Fruit fly (Drosophila melanogaster) whole organism, embryonic: ENCODE data around the gene CG31174.

Experiments
- Atf6 ChIP-seq: fragments of 200-800 bp; sonication (Bioruptor generic); IDR thresholded peaks from 2 replicates; pipeline ENCODE4 v1.3.6; 2022; ENCODE audit warnings: missing biosample characterization, missing genetic modification characterization
- Blimp-1 ChIP-seq: fragments of 200-800 bp; sonication (Bioruptor generic); optimal IDR thresholded peaks from 3 replicates; lab custom pipeline; 2018; ENCODE audit warnings: missing biosample characterization, missing genetic modification characterization, mild to moderate bottlenecking, moderate library complexity, missing genetic modification reagents
- CG11247 ChIP-seq: fragments of 200-800 bp; sonication (Bioruptor generic); IDR thresholded peaks from 2 replicates; pipeline ENCODE4 v1.3.6; 2022; ENCODE audit warnings: missing biosample characterization, missing genetic modification characterization
- CG1792 ChIP-seq: fragments of 200-800 bp; sonication (Bioruptor generic); optimal IDR thresholded peaks from 2 replicates; lab custom pipeline; 2016; ENCODE audit warnings: missing biosample characterization, missing genetic modification characterization
- CG18619 ChIP-seq: fragments of 200-800 bp; sonication (Bioruptor generic); optimal IDR thresholded peaks from 3 replicates; lab custom pipeline; 2017; ENCODE audit warnings: missing biosample characterization, mild to moderate bottlenecking, missing genetic modification characterization
- CG2116 ChIP-seq: fragments of 200-800 bp; sonication (Bioruptor generic); optimal IDR thresholded peaks from 3 replicates; lab custom pipeline; 2018; ENCODE audit warnings: missing biosample characterization, mild to moderate bottlenecking, missing genetic modification characterization
- CG30020 ChIP-seq: fragments of 200-800 bp; optimal IDR thresholded peaks from 2 replicates; lab custom pipeline; 2019; ENCODE audit warnings: missing biosample characterization, mild to moderate bottlenecking, missing genetic modification characterization, moderate library complexity
- CG30403 ChIP-seq: fragments of 200-800 bp; sonication (Bioruptor generic); optimal IDR thresholded peaks from 3 replicates; lab custom pipeline; 2016; ENCODE audit warnings: missing biosample characterization, missing genetic modification characterization
- CG32767 ChIP-seq: fragments of 200-800 bp; sonication (Bioruptor generic); IDR thresholded peaks from 2 replicates; pipeline ENCODE4 v1.3.6; 2022; ENCODE audit warnings: missing biosample characterization, missing genetic modification characterization
- CG3726 ChIP-seq: fragments of 200-800 bp; sonication (Bioruptor generic); IDR thresholded peaks from 3 replicates; pipeline ENCODE4, ENCODE4 v1.3.6; 2022; ENCODE audit warnings: missing biosample characterization, missing genetic modification characterization
- CG3847 ChIP-seq: fragments of 200-800 bp; sonication (Bioruptor generic); IDR thresholded peaks from 2 replicates; pipeline ENCODE4 v1.3.6; 2022; ENCODE audit warnings: missing biosample characterization, missing genetic modification characterization
- CG7357 ChIP-seq: fragments of 200-800 bp; sonication (Bioruptor generic); IDR thresholded peaks from 3 replicates; pipeline ENCODE4 v1.3.6; 2022; ENCODE audit warnings: missing biosample characterization, missing genetic modification characterization
- CG7987 ChIP-seq: fragments of 200-800 bp; sonication (Bioruptor generic); optimal IDR thresholded peaks from 2 replicates; lab custom pipeline; 2018; ENCODE audit warnings: missing biosample characterization, mild to moderate bottlenecking, missing genetic modification characterization, moderate library complexity
- CG8281 ChIP-seq: fragments of 200-800 bp; sonication (Bioruptor generic); optimal IDR thresholded peaks from 2 replicates; lab custom pipeline; 2018; ENCODE audit warnings: missing biosample characterization, mild to moderate bottlenecking, missing genetic modification characterization, moderate library complexity
- CG8944 ChIP-seq: fragments of 200-800 bp; sonication (Bioruptor generic); optimal IDR thresholded peaks from 3 replicates; lab custom pipeline; 2016; ENCODE audit warnings: missing biosample characterization, missing genetic modification characterization
- D19B ChIP-seq: fragments of 200-800 bp; sonication (Bioruptor generic); optimal IDR thresholded peaks from 2 replicates; lab custom pipeline; 2017; ENCODE audit warnings: missing biosample characterization, mild to moderate bottlenecking, missing genetic modification characterization
- Dbx ChIP-seq: fragments of 200-800 bp; sonication (Bioruptor generic); IDR thresholded peaks from 3 replicates; pipeline ENCODE4 v1.3.6; 2022; ENCODE audit warnings: missing biosample characterization, missing genetic modification characterization
- Deaf1 ChIP-seq: fragments of 200-800 bp; optimal IDR thresholded peaks from 3 replicates; lab custom pipeline; 2019; ENCODE audit warnings: missing biosample characterization, mild to moderate bottlenecking, missing genetic modification characterization, moderate library complexity
- Dip3 ChIP-seq: fragments of 200-800 bp; sonication (Bioruptor generic); optimal IDR thresholded peaks from 3 replicates; lab custom pipeline; 2016; ENCODE audit warnings: missing biosample characterization, missing genetic modification characterization
- Fer3 ChIP-seq: fragments of 200-800 bp; sonication (Bioruptor generic); optimal IDR thresholded peaks from 2 replicates; lab custom pipeline; 2018; ENCODE audit warnings: missing biosample characterization, mild to moderate bottlenecking, missing genetic modification characterization, moderate library complexity
- Jarid2 ChIP-seq: fragments of 200-800 bp; sonication (Bioruptor generic); optimal IDR thresholded peaks from 3 replicates; lab custom pipeline; 2017; ENCODE audit warnings: mild to moderate bottlenecking, missing biosample characterization, missing genetic modification reagents, missing genetic modification characterization
- Pdp1 ChIP-seq, 2 experiments: fragments of 200-800 bp; sonication (Bioruptor generic); optimal IDR thresholded peaks; 3 replicates each; lab custom pipeline; 2016; ENCODE audit warnings: missing biosample characterization in 2 of 2, missing genetic modification characterization in 2 of 2, mild to moderate bottlenecking in 1 of 2, moderate library complexity in 1 of 2
- Stat92E ChIP-seq, 3 experiments: fragments of >200 bp in 2 of 3; fragments of 200-800 bp in 1 of 3; sonication (Bioruptor generic) in 1 of 3; optimal IDR thresholded peaks; 2 replicates each; lab custom pipeline; 2017 to 2019; ENCODE audit warnings: missing biosample characterization in 3 of 3, missing genetic modification characterization in 3 of 3, mild to moderate bottlenecking in 1 of 3, moderate library complexity in 1 of 3
- Xrp1 ChIP-seq: fragments of 200-800 bp; sonication (Bioruptor generic); IDR thresholded peaks from 2 replicates; pipeline ENCODE4 v1.3.6; 2022; ENCODE audit warnings: missing biosample characterization, missing genetic modification characterization
- ab ChIP-seq: fragments of 200-800 bp; sonication (Bioruptor generic); optimal IDR thresholded peaks from 2 replicates; lab custom pipeline; 2016; ENCODE audit warnings: missing biosample characterization, missing genetic modification characterization
- ac ChIP-seq: fragments of 200-800 bp; sonication (Bioruptor generic); optimal IDR thresholded peaks from 3 replicates; lab custom pipeline; 2017; ENCODE audit warnings: missing biosample characterization, mild to moderate bottlenecking, missing genetic modification characterization
- al ChIP-seq: fragments of 200-800 bp; sonication (Bioruptor generic); IDR thresholded peaks from 2 replicates; pipeline ENCODE4 v1.3.6; 2022; ENCODE audit warnings: missing biosample characterization, missing genetic modification characterization
- bbx ChIP-seq: fragments of 200-800 bp; sonication (Bioruptor generic); IDR thresholded peaks from 2 replicates; pipeline ENCODE4 v1.3.6; 2022; ENCODE audit warnings: missing biosample characterization, missing genetic modification characterization; ENCODE audit not compliant: partially characterized antibody
- caup ChIP-seq: fragments of 200-800 bp; sonication (Bioruptor generic); optimal IDR thresholded peaks from 3 replicates; lab custom pipeline; 2017; ENCODE audit warnings: missing biosample characterization, mild to moderate bottlenecking, missing genetic modification characterization, moderate library complexity; ENCODE audit not compliant: severe bottlenecking
- ci ChIP-seq: fragments of 200-800 bp; sonication (Bioruptor generic); IDR thresholded peaks from 3 replicates; pipeline ENCODE4 v1.3.6; 2022; ENCODE audit warnings: missing biosample characterization, missing genetic modification characterization
- corto ChIP-seq: fragments of 200-800 bp; sonication (Bioruptor generic); optimal IDR thresholded peaks from 2 replicates; lab custom pipeline; 2016; ENCODE audit warnings: missing biosample characterization, mild to moderate bottlenecking, missing genetic modification characterization, moderate library complexity
- cwo ChIP-seq: fragments of 200-800 bp; sonication (Bioruptor generic); optimal IDR thresholded peaks from 3 replicates; lab custom pipeline; 2017; ENCODE audit warnings: missing biosample characterization, missing genetic modification characterization, mild to moderate bottlenecking, moderate library complexity, missing genetic modification reagents
- da ChIP-seq: fragments of 200-800 bp; sonication (Bioruptor generic); optimal IDR thresholded peaks from 2 replicates; lab custom pipeline; 2016; ENCODE audit warnings: missing biosample characterization, missing genetic modification characterization
- dan ChIP-seq: fragments of 200-800 bp; sonication (Bioruptor generic); IDR thresholded peaks from 2 replicates; pipeline ENCODE4 v1.3.6; 2022; ENCODE audit warnings: missing biosample characterization, missing genetic modification characterization
- dmrt11E ChIP-seq: fragments of 200-800 bp; sonication (Bioruptor generic); optimal IDR thresholded peaks from 3 replicates; lab custom pipeline; 2018; ENCODE audit warnings: missing biosample characterization, mild to moderate bottlenecking, missing genetic modification characterization, moderate library complexity
- exex ChIP-seq: fragments of 200-800 bp; sonication (Bioruptor generic); optimal IDR thresholded peaks from 4 replicates; lab custom pipeline; 2018; ENCODE audit warnings: missing biosample characterization, mild to moderate bottlenecking, missing genetic modification characterization, moderate library complexity
- fu2 ChIP-seq: fragments of 200-800 bp; sonication (Bioruptor generic); optimal IDR thresholded peaks from 2 replicates; lab custom pipeline; 2016; ENCODE audit warnings: missing biosample characterization, missing genetic modification characterization
- jing ChIP-seq: fragments of 200-800 bp; sonication (Bioruptor generic); optimal IDR thresholded peaks from 2 replicates; lab custom pipeline; 2018; ENCODE audit warnings: missing biosample characterization, mild to moderate bottlenecking, missing genetic modification characterization
- kni ChIP-seq: fragments of 200-800 bp; sonication (Bioruptor generic); optimal IDR thresholded peaks from 3 replicates; lab custom pipeline; 2017; ENCODE audit warnings: mild to moderate bottlenecking, missing biosample characterization, missing genetic modification reagents, missing genetic modification characterization
- lbe ChIP-seq: fragments of 200-800 bp; sonication (Bioruptor generic); optimal IDR thresholded peaks from 2 replicates; lab custom pipeline; 2016; ENCODE audit warnings: missing biosample characterization, mild to moderate bottlenecking, missing genetic modification characterization
- lola ChIP-seq, 3 experiments: fragments of >200 bp in 2 of 3; fragments of 200-800 bp in 1 of 3; sonication (Bioruptor generic) in 1 of 3; optimal IDR thresholded peaks; 2 replicates each; lab custom pipeline; 2017 to 2019; ENCODE audit warnings: missing biosample characterization in 3 of 3, missing genetic modification characterization in 3 of 3, mild to moderate bottlenecking in 1 of 3, moderate library complexity in 1 of 3
- nom ChIP-seq: fragments of 200-800 bp; sonication (Bioruptor generic); optimal IDR thresholded peaks from 2 replicates; lab custom pipeline; 2017; ENCODE audit warnings: missing biosample characterization, missing genetic modification characterization, mild to moderate bottlenecking, moderate library complexity, missing genetic modification reagents
- ro ChIP-seq: fragments of 200-800 bp; sonication (Bioruptor generic); IDR thresholded peaks from 2 replicates; pipeline ENCODE4 v1.3.6; 2022; ENCODE audit warnings: missing biosample characterization, missing genetic modification characterization
- salm ChIP-seq: fragments of 200-800 bp; sonication (Bioruptor generic); optimal IDR thresholded peaks from 2 replicates; lab custom pipeline; 2018; ENCODE audit warnings: missing biosample characterization, mild to moderate bottlenecking, missing genetic modification characterization
- sens ChIP-seq: fragments of 200-800 bp; sonication (Bioruptor generic); peaks from one replicate; lab custom pipeline; 2016; ENCODE audit warnings: missing biosample characterization, missing genetic modification characterization
- tap ChIP-seq: fragments of 200-800 bp; optimal IDR thresholded peaks from 3 replicates; lab custom pipeline; 2019; ENCODE audit warnings: missing biosample characterization, mild to moderate bottlenecking, missing genetic modification characterization, moderate library complexity
- tx ChIP-seq: fragments of 200-800 bp; sonication (Bioruptor generic); optimal IDR thresholded peaks from 2 replicates; lab custom pipeline; 2016; ENCODE audit warnings: missing biosample characterization, missing genetic modification characterization
- usp ChIP-seq: fragments of >200 bp; optimal IDR thresholded peaks from 2 replicates; lab custom pipeline; 2017; ENCODE audit warnings: missing biosample characterization, missing genetic modification characterization

CG31174 gene

dm6 chr3R:21870158-21870971 lies 1.1 kb upstream of the CG31174 start, which contains the start of gene CG31431 (continued):
- TF ChIP-seq lola (GFP tag; optimal IDR thresholded peaks at IDR 0.05; lab: Kevin White, UChicago) (peak in 1 of 3 experiments; percentile 91), usp (GFP tag; lab: Kevin White, UChicago) (no peak), dmrt11E (peak; percentile 94), CG7987 (peak; percentile 94), CG3726 (GFP tag; lab: Robert Waterston, UW) (peak; percentile 96), CG7357 (GFP tag; lab: Robert Waterston, UW) (peak; percentile 93), da (GFP tag; lab: Kevin White, UChicago) (peak; percentile 93), CG8281 (tag; lab: Kevin White, UChicago) (peak; percentile 84), Xrp1 (GFP tag; lab: Robert Waterston, UW) (peak; percentile 97), Dip3 (GFP tag; lab: Kevin White, UChicago) (peak; percentile 97), CG11247 (peak; percentile 98), ro (peak; percentile 93), Atf6 (GFP tag; lab: Robert Waterston, UW) (peak; percentile 98), CG3847 (peak; percentile 98), fu2 (GFP tag; lab: Kevin White, UChicago) (peak; percentile 97), CG30403 (peak; percentile 97), ab (GFP tag; lab: Kevin White, UChicago) (peak; percentile 94), ac (GFP tag; lab: Kevin White, UChicago) (peak; percentile 88), Dbx (GFP tag; lab: Robert Waterston, UW) (peak; percentile 98), CG1792 (GFP tag; lab: Kevin White, UChicago) (peak; percentile 97), corto (GFP tag; lab: Kevin White, UChicago) (peak; percentile 66), al (peak; percentile 96), D19B (GFP tag; lab: Kevin White, UChicago) (peak; percentile 97), sens (GFP tag; lab: Kevin White, UChicago) (peak; percentile 99), Deaf1 (tag; lab: Kevin White, UChicago) (peak; percentile 88), CG2116 (GFP tag; lab: Kevin White, UChicago) (peak; percentile 75), tap (tag; lab: Kevin White, UChicago) (peak; percentile 97), Jarid2 (GFP tag; lab: Kevin White, UChicago) (peak; percentile 85), CG32767 (GFP tag; lab: Robert Waterston, UW) (peak; percentile 92), jing (peak; percentile 94), nom (GFP tag; lab: Kevin White, UChicago) (peak; percentile 73), CG8944 (GFP tag; lab: Kevin White, UChicago) (peak; percentile 98), Pdp1 (GFP tag; optimal IDR thresholded peaks at IDR 0.05; lab: Kevin White, UChicago) (peak; percentile 98), exex (tag; lab: Kevin White, UChicago) (peak; percentile 85), Stat92E (GFP tag; optimal IDR thresholded peaks at IDR 0.05; lab: Kevin White, UChicago) (peak in 1 of 3 experiments; percentile 90), Fer3 (tag; lab: Kevin White, UChicago) (peak; percentile 98), Blimp-1 (GFP tag; lab: Kevin White, UChicago) (peak; percentile 95), kni (peak; percentile 89), lbe (GFP tag; lab: Kevin White, UChicago) (peak; percentile 58), bbx (GFP tag; lab: Robert Waterston, UW) (no peak), cwo (peak; percentile 97), CG18619 (GFP tag; lab: Kevin White, UChicago) (peak; percentile 95), salm (tag; lab: Kevin White, UChicago) (peak; percentile 92), ci (peak; percentile 98), CG30020 (tag; lab: Kevin White, UChicago) (peak; percentile 77), caup (GFP tag; lab: Kevin White, UChicago) (peak; percentile 98), dan (GFP tag; lab: Robert Waterston, UW) (peak; percentile 88), tx (GFP tag; lab: Kevin White, UChicago) (peak; percentile 95)
